Worm (Caenorhabditis elegans) whole organism, young adult: ENCODE results near the gene D1044.4.

Experiments
- B0336.3 ChIP-seq: fragments of 200-800 bp; sonication (Bioruptor generic); IDR thresholded peaks from 2 replicates; pipeline ENCODE4 v1.3.6; 2022; ENCODE audit warnings: missing genetic modification characterization, missing compliant biosample characterization
- C17E4.6 ChIP-seq: fragments of 200-800 bp; sonication (Bioruptor generic); IDR thresholded peaks from 2 replicates; pipeline ENCODE4 v1.3.6; 2022; ENCODE audit warnings: missing genetic modification reagents, missing genetic modification characterization, missing compliant biosample characterization
- F33H1.4 ChIP-seq: fragments of 200-800 bp; sonication (Bioruptor generic); IDR thresholded peaks from 2 replicates; pipeline ENCODE4 v1.3.6; 2022; ENCODE audit warnings: missing genetic modification reagents, missing genetic modification characterization, missing compliant biosample characterization
- F49E8.2 ChIP-seq: sonication (generic microtip); optimal IDR thresholded peaks from 3 replicates; lab custom pipeline; 2017; ENCODE audit warnings: missing genetic modification characterization, mild to moderate bottlenecking, missing compliant biosample characterization, antibody characterized with exemption, moderate library complexity; ENCODE audit not compliant: insufficient read depth
- F55B11.4 ChIP-seq: sonication (generic microtip); optimal IDR thresholded peaks from 2 replicates; lab custom pipeline; 2016; ENCODE audit warnings: missing compliant biosample characterization, missing genetic modification characterization, borderline replicate concordance; ENCODE audit not compliant: insufficient read depth
- K12H6.12 ChIP-seq: fragments of 200-800 bp; sonication (Bioruptor generic); optimal IDR thresholded peaks from 2 replicates; lab custom pipeline; 2018; ENCODE audit warnings: mild to moderate bottlenecking, missing genetic modification characterization, missing compliant biosample characterization
- Y53G8AR.9 ChIP-seq: fragments of 200-800 bp; sonication (Bioruptor generic); conservative IDR thresholded peaks from 2 replicates; pipeline ENCODE4 v1.3.6; 2022; ENCODE audit warnings: missing genetic modification reagents, missing genetic modification characterization, missing compliant biosample characterization
- akir-1 ChIP-seq: fragments of 200-800 bp; sonication (Bioruptor generic); optimal IDR thresholded peaks from 2 replicates; lab custom pipeline; 2018; ENCODE audit warnings: mild to moderate bottlenecking, missing genetic modification characterization, moderate library complexity, missing compliant biosample characterization
- aptf-3 ChIP-seq: fragments of 200-800 bp; sonication (Bioruptor generic); IDR thresholded peaks from 2 replicates; pipeline ENCODE4 v1.3.6; 2022; ENCODE audit warnings: missing genetic modification characterization, missing compliant biosample characterization
- athp-1 ChIP-seq: sonication (generic microtip); optimal IDR thresholded peaks from 2 replicates; lab custom pipeline; 2017; ENCODE audit warnings: mild to moderate bottlenecking, missing genetic modification characterization, missing compliant biosample characterization
- attf-3 ChIP-seq: fragments of 200-800 bp; sonication (Bioruptor generic); conservative IDR thresholded peaks from 2 replicates; pipeline ENCODE4 v1.3.6; 2022; ENCODE audit warnings: missing genetic modification reagents, missing genetic modification characterization, missing compliant biosample characterization
- bed-1 ChIP-seq: fragments of 200-800 bp; sonication (Bioruptor generic); IDR thresholded peaks from 2 replicates; pipeline ENCODE4 v1.3.6; 2022; ENCODE audit warnings: missing genetic modification reagents, missing genetic modification characterization, missing compliant biosample characterization
- cebp-2 ChIP-seq: fragments of 200-800 bp; sonication (Bioruptor generic); IDR thresholded peaks from 2 replicates; pipeline ENCODE4 v1.3.6; 2022; ENCODE audit warnings: missing genetic modification characterization, missing compliant biosample characterization
- ceh-58 ChIP-seq: fragments of 200-800 bp; sonication (Bioruptor generic); IDR thresholded peaks from 2 replicates; pipeline ENCODE4 v1.3.6; 2022; ENCODE audit warnings: missing genetic modification characterization, missing compliant biosample characterization
- ceh-91 ChIP-seq: fragments of 200-800 bp; sonication (Bioruptor generic); IDR thresholded peaks from 2 replicates; pipeline ENCODE4 v1.3.6; 2022; ENCODE audit warnings: missing genetic modification reagents, missing genetic modification characterization, missing compliant biosample characterization
- die-1 ChIP-seq: sonication (generic microtip); optimal IDR thresholded peaks from 2 replicates; lab custom pipeline; 2016; ENCODE audit warnings: missing genotype, mild to moderate bottlenecking, missing genetic modification characterization, missing compliant biosample characterization
- efl-1 ChIP-seq: fragments of 150-350 bp; optimal IDR thresholded peaks from 2 replicates; lab custom pipeline; 2014; ENCODE audit warnings: missing biosample characterization, missing genetic modification reagents, missing genetic modification characterization
- ekl-4 ChIP-seq: fragments of 200-800 bp; sonication (Bioruptor generic); IDR thresholded peaks from 2 replicates; pipeline ENCODE4 v1.3.6; 2022; ENCODE audit warnings: missing genetic modification reagents, missing genetic modification characterization, missing compliant biosample characterization
- ets-4 ChIP-seq: fragments of 200-800 bp; sonication (Bioruptor generic); optimal IDR thresholded peaks from 2 replicates; lab custom pipeline; 2018; ENCODE audit warnings: mild to moderate bottlenecking, missing genetic modification characterization, missing compliant biosample characterization
- fkh-3 ChIP-seq: sonication (generic microtip); optimal IDR thresholded peaks from 2 replicates; lab custom pipeline; 2016; ENCODE audit warnings: mild to moderate bottlenecking, missing genetic modification characterization, missing compliant biosample characterization
- gei-17 ChIP-seq: fragments of 200-800 bp; sonication (Bioruptor generic); optimal IDR thresholded peaks from 2 replicates; lab custom pipeline; 2018; ENCODE audit warnings: mild to moderate bottlenecking, missing genetic modification characterization, missing compliant biosample characterization
- him-1 ChIP-seq: sonication (generic microtip); optimal IDR thresholded peaks from 2 replicates; lab custom pipeline; 2016; ENCODE audit warnings: missing genotype, missing genetic modification reagents, missing genetic modification characterization, missing compliant biosample characterization
- hlh-26 ChIP-seq: fragments of 200-800 bp; sonication (Bioruptor generic); conservative IDR thresholded peaks from 2 replicates; pipeline ENCODE4 v1.3.6; 2022; ENCODE audit warnings: missing genetic modification reagents, missing genetic modification characterization, missing compliant biosample characterization
- hmg-1.2 ChIP-seq: fragments of 200-800 bp; sonication (Bioruptor generic); IDR thresholded peaks from 2 replicates; pipeline ENCODE4 v1.3.6; 2022; ENCODE audit warnings: missing genetic modification reagents, missing genetic modification characterization, missing compliant biosample characterization
- let-526 ChIP-seq: fragments of 200-800 bp; sonication (Bioruptor generic); IDR thresholded peaks from 2 replicates; pipeline ENCODE4 v1.3.6; 2022; ENCODE audit warnings: missing genetic modification reagents, missing genetic modification characterization, missing compliant biosample characterization
- lin-35 ChIP-seq, 3 experiments: fragments of 150-350 bp in 2 of 3; sonication (generic microtip) in 1 of 3; optimal IDR thresholded peaks; 2 replicates each; lab custom pipeline; 2014 to 2018; ENCODE audit warnings: missing biosample characterization in 3 of 3, missing genetic modification characterization in 3 of 3, missing genetic modification reagents in 3 of 3
- lir-1 ChIP-seq: fragments of 200-800 bp; sonication (Bioruptor generic); conservative IDR thresholded peaks from 2 replicates; pipeline ENCODE4 v1.3.6; 2022; ENCODE audit warnings: missing genetic modification reagents, missing genetic modification characterization, missing compliant biosample characterization
- lsl-1 ChIP-seq: fragments of 200-800 bp; sonication (Bioruptor generic); optimal IDR thresholded peaks from 2 replicates; lab custom pipeline; 2018; ENCODE audit warnings: mild to moderate bottlenecking, missing genetic modification characterization, moderate library complexity, missing compliant biosample characterization
- madf-6 ChIP-seq: fragments of 200-800 bp; sonication (Bioruptor generic); IDR thresholded peaks from 2 replicates; pipeline ENCODE4 v1.3.6; 2022; ENCODE audit warnings: missing genetic modification reagents, missing genetic modification characterization, missing compliant biosample characterization
- mel-28 ChIP-seq: sonication (generic microtip); optimal IDR thresholded peaks from 2 replicates; lab custom pipeline; 2016; ENCODE audit warnings: borderline replicate concordance, mild to moderate bottlenecking, missing genetic modification characterization, missing compliant biosample characterization
- mes-4 ChIP-seq: sonication (generic microtip); optimal IDR thresholded peaks from 2 replicates; lab custom pipeline; 2016; ENCODE audit warnings: missing genotype, missing genetic modification characterization, missing compliant biosample characterization
- nfya-2 ChIP-seq: fragments of 200-800 bp; sonication (Bioruptor generic); IDR thresholded peaks from 2 replicates; pipeline ENCODE4 v1.3.6; 2022; ENCODE audit warnings: missing genetic modification reagents, missing genetic modification characterization, missing compliant biosample characterization
- nhr-179 ChIP-seq: sonication (generic microtip); optimal IDR thresholded peaks from 2 replicates; lab custom pipeline; 2016; ENCODE audit warnings: mild to moderate bottlenecking, missing genetic modification characterization, missing compliant biosample characterization
- nhr-27 ChIP-seq: fragments of 200-800 bp; sonication (Bioruptor generic); optimal IDR thresholded peaks from 2 replicates; lab custom pipeline; 2018; ENCODE audit warnings: mild to moderate bottlenecking, missing genetic modification characterization, moderate library complexity, missing compliant biosample characterization
- pbrm-1 ChIP-seq: fragments of 200-800 bp; sonication (Bioruptor generic); IDR thresholded peaks from 2 replicates; pipeline ENCODE4 v1.3.6; 2022; ENCODE audit warnings: missing genetic modification reagents, missing genetic modification characterization, missing compliant biosample characterization
- rcor-1 ChIP-seq: fragments of 200-800 bp; sonication (Bioruptor generic); IDR thresholded peaks from 2 replicates; pipeline ENCODE4 v1.3.6; 2022; ENCODE audit warnings: missing genetic modification reagents, missing genetic modification characterization, missing compliant biosample characterization
- rec-8 ChIP-seq, 2 experiments: sonication (generic microtip); optimal IDR thresholded peaks; 2 replicates each; lab custom pipeline; 2016; ENCODE audit warnings: mild to moderate bottlenecking in 2 of 2, missing genetic modification characterization in 2 of 2, missing genetic modification reagents in 2 of 2, missing genotype in 2 of 2, missing biosample characterization in 1 of 2, missing compliant biosample characterization in 1 of 2, moderate library complexity in 1 of 2
- repo-1 ChIP-seq: sonication (generic microtip); optimal IDR thresholded peaks from 2 replicates; lab custom pipeline; 2017; ENCODE audit warnings: mild to moderate bottlenecking, missing genetic modification characterization, missing compliant biosample characterization
- rpc-1 ChIP-seq, 2 experiments: fragments of 150-350 bp in 1 of 2; sonication (generic microtip) in 1 of 2; optimal IDR thresholded peaks; 2 replicates each; lab custom pipeline; 2014 to 2018; ENCODE audit warnings: missing biosample characterization in 1 of 2, missing genetic modification characterization in 1 of 2, missing genetic modification reagents in 1 of 2, missing genotype in 1 of 2
- sea-2 ChIP-seq: fragments of 200-800 bp; sonication (Bioruptor generic); IDR thresholded peaks from 2 replicates; pipeline ENCODE4 v1.3.6; 2022; ENCODE audit warnings: missing genetic modification characterization, missing compliant biosample characterization
- snpc-1.3 ChIP-seq: sonication (generic microtip); optimal IDR thresholded peaks from 2 replicates; lab custom pipeline; 2017; ENCODE audit warnings: missing genetic modification characterization, mild to moderate bottlenecking, missing compliant biosample characterization, antibody characterized with exemption, moderate library complexity, missing genotype, missing genetic modification reagents; ENCODE audit not compliant: insufficient read depth
- snpc-3.4 ChIP-seq: sonication (generic microtip); optimal IDR thresholded peaks from 2 replicates; lab custom pipeline; 2017; ENCODE audit warnings: missing genetic modification characterization, mild to moderate bottlenecking, missing compliant biosample characterization, antibody characterized with exemption, moderate library complexity, missing genotype, missing genetic modification reagents
- somi-1 ChIP-seq: fragments of 200-800 bp; sonication (Bioruptor generic); optimal IDR thresholded peaks from 2 replicates; lab custom pipeline; 2018; ENCODE audit warnings: mild to moderate bottlenecking, missing genetic modification characterization, missing compliant biosample characterization
- ztf-18 ChIP-seq: sonication (generic microtip); optimal IDR thresholded peaks from 2 replicates; lab custom pipeline; 2016; ENCODE audit warnings: missing genotype, mild to moderate bottlenecking, missing genetic modification characterization, missing compliant biosample characterization
- ztf-22 ChIP-seq: fragments of 200-800 bp; sonication (Bioruptor generic); optimal IDR thresholded peaks from 2 replicates; lab custom pipeline; 2018; ENCODE audit warnings: mild to moderate bottlenecking, missing genetic modification characterization, moderate library complexity, missing compliant biosample characterization
- ztf-25 ChIP-seq: fragments of 200-800 bp; sonication (Bioruptor generic); IDR thresholded peaks from 2 replicates; pipeline ENCODE4 v1.3.6; 2022; ENCODE audit warnings: missing genetic modification reagents, missing genetic modification characterization, missing compliant biosample characterization
- ztf-26 ChIP-seq: sonication (generic microtip); optimal IDR thresholded peaks from 2 replicates; lab custom pipeline; 2017; ENCODE audit warnings: missing genetic modification characterization, missing compliant biosample characterization
- ztf-3 ChIP-seq: fragments of 200-800 bp; sonication (Bioruptor generic); optimal IDR thresholded peaks from 2 replicates; lab custom pipeline; 2018; ENCODE audit warnings: mild to moderate bottlenecking, missing genetic modification characterization, missing compliant biosample characterization

The D1044.4 gene

ce11 chrIII:5503669-5504068 is 18.2 kb downstream of the D1044.4 start:
- 0 out of 2 replicates have a peak, but pooled peaks have one; percentile 5 for TF ChIP-seq hmg-1.2 (GFP tag; lab: Robert Waterston, UW)
- TF ChIP-seq efl-1 (GFP tag; lab: Kevin White, UChicago): peak; percentile 72
- TF ChIP-seq cebp-2 (GFP tag; lab: Robert Waterston, UW): no peak
- no peak for TF ChIP-seq akir-1
- TF ChIP-seq nhr-27 (tag; lab: Kevin White, UChicago): no peak
- TF ChIP-seq ztf-22 (GFP tag; lab: Kevin White, UChicago): no peak
- TF ChIP-seq mes-4: no peak
- TF ChIP-seq snpc-1.3 (tag; lab: Kevin White, UChicago): peak; percentile 35
- no peak for TF ChIP-seq lir-1
- TF ChIP-seq ekl-4 (GFP tag; lab: Robert Waterston, UW): no peak
- TF ChIP-seq repo-1 (tag; lab: Kevin White, UChicago): no peak
- TF ChIP-seq snpc-3.4: peak; percentile 5
- no peak for TF ChIP-seq let-526
- TF ChIP-seq ceh-58 (GFP tag; lab: Robert Waterston, UW): no peak
- 0 out of 2 replicates have a peak, but pooled peaks have one; percentile 23 for TF ChIP-seq pbrm-1
- peak; percentile 48; the same call in 1 of the 2 replicates for TF ChIP-seq ceh-91 (GFP tag; lab: Robert Waterston, UW)
- TF ChIP-seq F49E8.2 (tag; lab: Kevin White, UChicago): no peak
- no peak for TF ChIP-seq ztf-26 (tag; lab: Kevin White, UChicago)
- no peak for TF ChIP-seq nhr-179 (tag; lab: Kevin White, UChicago)
- TF ChIP-seq Y53G8AR.9 (GFP tag; lab: Robert Waterston, UW): no peak
- TF ChIP-seq F55B11.4: no peak
- TF ChIP-seq rpc-1 (optimal IDR thresholded peaks at IDR 0.05; lab: Kevin White, UChicago): no peak
- TF ChIP-seq rpc-1 (tag; optimal IDR thresholded peaks at IDR 0.05; lab: Kevin White, UChicago): no peak
- no peak for TF ChIP-seq athp-1
- no peak for TF ChIP-seq nfya-2 (GFP tag; lab: Robert Waterston, UW)
- TF ChIP-seq aptf-3 (GFP tag; lab: Robert Waterston, UW): no peak
- no peak for TF ChIP-seq ztf-3 (GFP tag; lab: Kevin White, UChicago)
- peak; percentile 69; the same call in 1 of the 2 replicates for TF ChIP-seq madf-6 (GFP tag; lab: Robert Waterston, UW)
- no peak for TF ChIP-seq mel-28 (tag; lab: Kevin White, UChicago)
- TF ChIP-seq rec-8 (tag; optimal IDR thresholded peaks at IDR 0.05; lab: Kevin White, UChicago): no peak
- TF ChIP-seq die-1 (tag; lab: Kevin White, UChicago): no peak
- peak; percentile 41 for TF ChIP-seq lsl-1 (GFP tag; lab: Kevin White, UChicago)
- no peak for TF ChIP-seq B0336.3
- TF ChIP-seq hlh-26 (GFP tag; lab: Robert Waterston, UW): no peak
- peak; percentile 54; the same call in 1 of the 2 replicates for TF ChIP-seq attf-3
- no peak for TF ChIP-seq ztf-25
- no peak for TF ChIP-seq ztf-18 (tag; lab: Kevin White, UChicago)
- peak; percentile 56 for TF ChIP-seq him-1 (tag; lab: Kevin White, UChicago)
- TF ChIP-seq K12H6.12 (tag; lab: Kevin White, UChicago): no peak
- no peak for TF ChIP-seq bed-1 (GFP tag; lab: Robert Waterston, UW)
- peak in 1 of 3 experiments; percentile 36 for TF ChIP-seq lin-35 (GFP tag; optimal IDR thresholded peaks at IDR 0.05; lab: Kevin White, UChicago)
- TF ChIP-seq fkh-3 (tag; lab: Kevin White, UChicago): no peak
- TF ChIP-seq sea-2 (GFP tag; lab: Robert Waterston, UW): no peak
- TF ChIP-seq F33H1.4: peak; percentile 55; the same call in 1 of the 2 replicates
- TF ChIP-seq C17E4.6 (GFP tag; lab: Robert Waterston, UW): no peak
- no peak for TF ChIP-seq somi-1
- TF ChIP-seq gei-17 (GFP tag; lab: Kevin White, UChicago): no peak
- TF ChIP-seq rcor-1 (GFP tag; lab: Robert Waterston, UW): no peak; the same call in 1 of the 2 replicates
- TF ChIP-seq ets-4 (GFP tag; lab: Kevin White, UChicago): no peak
